Worm (Caenorhabditis elegans) whole organism, young adult: ENCODE measurements around the gene cat-1.

Experiments used
- B0261.1 ChIP-seq: sonication (generic microtip); optimal IDR thresholded peaks from 2 replicates; lab custom pipeline; 2016; ENCODE audit warnings: mild to moderate bottlenecking, missing genetic modification characterization, moderate library complexity, missing compliant biosample characterization
- C06A6.2 ChIP-seq: fragments of 200-800 bp; sonication (Bioruptor generic); conservative IDR thresholded peaks from 2 replicates; pipeline ENCODE4 v1.3.6; 2022; ENCODE audit warnings: missing genetic modification characterization, missing compliant biosample characterization
- F10E7.11 ChIP-seq: sonication (generic microtip); optimal IDR thresholded peaks from 2 replicates; lab custom pipeline; 2017; ENCODE audit warnings: mild to moderate bottlenecking, missing genetic modification characterization, moderate library complexity, missing compliant biosample characterization
- F33H1.4 ChIP-seq: fragments of 200-800 bp; sonication (Bioruptor generic); IDR thresholded peaks from 2 replicates; pipeline ENCODE4 v1.3.6; 2022; ENCODE audit warnings: missing genetic modification reagents, missing genetic modification characterization, missing compliant biosample characterization
- F57A8.1 ChIP-seq: fragments of 200-800 bp; sonication (Bioruptor generic); optimal IDR thresholded peaks from 2 replicates; lab custom pipeline; 2018; ENCODE audit warnings: mild to moderate bottlenecking, missing genetic modification characterization, moderate library complexity, missing compliant biosample characterization
- K11D2.4 ChIP-seq: fragments of 200-800 bp; sonication (Bioruptor generic); IDR thresholded peaks from 2 replicates; pipeline ENCODE4 v1.3.6; 2022; ENCODE audit warnings: missing genetic modification reagents, missing genetic modification characterization, missing compliant biosample characterization
- K12H6.12 ChIP-seq: fragments of 200-800 bp; sonication (Bioruptor generic); optimal IDR thresholded peaks from 2 replicates; lab custom pipeline; 2018; ENCODE audit warnings: mild to moderate bottlenecking, missing genetic modification characterization, missing compliant biosample characterization
- T26A5.8 ChIP-seq: sonication (generic microtip); optimal IDR thresholded peaks from 2 replicates; lab custom pipeline; 2016; ENCODE audit warnings: missing genetic modification characterization, missing compliant biosample characterization
- Y53F4B.3 ChIP-seq: fragments of 200-800 bp; sonication (Bioruptor generic); IDR thresholded peaks from 2 replicates; pipeline ENCODE4 v1.3.6; 2022; ENCODE audit warnings: missing genetic modification reagents, missing genetic modification characterization, missing compliant biosample characterization
- ZK185.1 ChIP-seq: sonication (generic microtip); optimal IDR thresholded peaks from 2 replicates; lab custom pipeline; 2016; ENCODE audit warnings: mild to moderate bottlenecking, missing genetic modification characterization, missing compliant biosample characterization; ENCODE audit not compliant: poor library complexity, severe bottlenecking
- aptf-2 ChIP-seq: fragments of 200-800 bp; sonication (Bioruptor generic); conservative IDR thresholded peaks from 2 replicates; pipeline ENCODE4 v1.3.6; 2022; ENCODE audit warnings: missing genetic modification reagents, missing genetic modification characterization, missing compliant biosample characterization
- athp-1 ChIP-seq: sonication (generic microtip); optimal IDR thresholded peaks from 2 replicates; lab custom pipeline; 2017; ENCODE audit warnings: mild to moderate bottlenecking, missing genetic modification characterization, missing compliant biosample characterization
- attf-6 ChIP-seq: fragments of 200-800 bp; sonication (Bioruptor generic); IDR thresholded peaks from 2 replicates; pipeline ENCODE4 v1.3.6; 2022; ENCODE audit warnings: missing genetic modification reagents, missing genetic modification characterization, missing compliant biosample characterization
- ccch-3 ChIP-seq: fragments of 200-800 bp; sonication (Bioruptor generic); optimal IDR thresholded peaks from 2 replicates; lab custom pipeline; 2018; ENCODE audit warnings: mild to moderate bottlenecking, missing genetic modification characterization, missing compliant biosample characterization
- cebp-1 ChIP-seq, 2 experiments: fragments of 200-800 bp in 1 of 2; sonication (Bioruptor generic) in 1 of 2; sonication (generic microtip) in 1 of 2; IDR thresholded peaks in 1 of 2; optimal IDR thresholded peaks in 1 of 2; 2 replicates each; pipeline versions ENCODE4 v1.3.6 to Lab custom; 2017 to 2022; ENCODE audit warnings: missing compliant biosample characterization in 2 of 2, missing genetic modification characterization in 2 of 2, mild to moderate bottlenecking in 1 of 2, missing genetic modification reagents in 1 of 2, moderate library complexity in 1 of 2
- ceh-27 ChIP-seq: fragments of 200-800 bp; sonication (Bioruptor generic); optimal IDR thresholded peaks from 2 replicates; lab custom pipeline; 2018; ENCODE audit warnings: mild to moderate bottlenecking, missing genetic modification characterization, moderate library complexity, missing compliant biosample characterization
- ceh-40 ChIP-seq: fragments of 200-800 bp; sonication (Bioruptor generic); IDR thresholded peaks from 2 replicates; pipeline ENCODE4 v1.3.6; 2022; ENCODE audit warnings: missing genetic modification characterization, missing compliant biosample characterization
- ceh-58 ChIP-seq: fragments of 200-800 bp; sonication (Bioruptor generic); IDR thresholded peaks from 2 replicates; pipeline ENCODE4 v1.3.6; 2022; ENCODE audit warnings: missing genetic modification characterization, missing compliant biosample characterization
- ceh-91 ChIP-seq: fragments of 200-800 bp; sonication (Bioruptor generic); IDR thresholded peaks from 2 replicates; pipeline ENCODE4 v1.3.6; 2022; ENCODE audit warnings: missing genetic modification reagents, missing genetic modification characterization, missing compliant biosample characterization
- chd-7 ChIP-seq: sonication (generic microtip); optimal IDR thresholded peaks from 2 replicates; lab custom pipeline; 2016; ENCODE audit warnings: mild to moderate bottlenecking, missing genetic modification characterization, moderate library complexity, missing compliant biosample characterization
- dox-1 ChIP-seq: fragments of 200-800 bp; sonication (Bioruptor generic); IDR thresholded peaks from 2 replicates; pipeline ENCODE4 v1.3.6; 2022; ENCODE audit warnings: missing genetic modification reagents, missing genetic modification characterization, missing compliant biosample characterization
- dpl-1 ChIP-seq: fragments of 150-350 bp; optimal IDR thresholded peaks from 2 replicates; lab custom pipeline; 2014; ENCODE audit warnings: missing biosample characterization, missing genetic modification reagents, missing genetic modification characterization
- egl-18 ChIP-seq: fragments of 200-800 bp; sonication (Bioruptor generic); IDR thresholded peaks from 2 replicates; pipeline ENCODE4 v1.3.6; 2022; ENCODE audit warnings: missing genetic modification reagents, missing genetic modification characterization, missing compliant biosample characterization
- ekl-4 ChIP-seq: fragments of 200-800 bp; sonication (Bioruptor generic); IDR thresholded peaks from 2 replicates; pipeline ENCODE4 v1.3.6; 2022; ENCODE audit warnings: missing genetic modification reagents, missing genetic modification characterization, missing compliant biosample characterization
- hlh-12 ChIP-seq: sonication (generic microtip); optimal IDR thresholded peaks from 2 replicates; lab custom pipeline; 2016; ENCODE audit warnings: missing genetic modification characterization, missing compliant biosample characterization
- hsf-1 ChIP-seq: fragments of 200-800 bp; sonication (Bioruptor generic); IDR thresholded peaks from 2 replicates; pipeline ENCODE4 v1.3.6; 2022; ENCODE audit warnings: missing genetic modification reagents, missing genetic modification characterization, missing compliant biosample characterization
- lin-26 ChIP-seq: fragments of 200-800 bp; sonication (Bioruptor generic); IDR thresholded peaks from 2 replicates; pipeline ENCODE4 v1.3.6; 2022; ENCODE audit warnings: missing genetic modification reagents, missing genetic modification characterization, missing compliant biosample characterization
- lin-35 ChIP-seq, 3 experiments: fragments of 150-350 bp in 2 of 3; sonication (generic microtip) in 1 of 3; optimal IDR thresholded peaks; 2 replicates each; lab custom pipeline; 2014 to 2018; ENCODE audit warnings: missing biosample characterization in 3 of 3, missing genetic modification characterization in 3 of 3, missing genetic modification reagents in 3 of 3
- lin-40 ChIP-seq: sonication (generic microtip); optimal IDR thresholded peaks from 2 replicates; lab custom pipeline; 2016; ENCODE audit warnings: missing genetic modification characterization, mild to moderate bottlenecking, missing compliant biosample characterization, missing genotype, missing genetic modification reagents
- madf-6 ChIP-seq: fragments of 200-800 bp; sonication (Bioruptor generic); IDR thresholded peaks from 2 replicates; pipeline ENCODE4 v1.3.6; 2022; ENCODE audit warnings: missing genetic modification reagents, missing genetic modification characterization, missing compliant biosample characterization
- madf-8 ChIP-seq: fragments of 200-800 bp; sonication (Bioruptor generic); conservative IDR thresholded peaks from 2 replicates; pipeline ENCODE4 v1.3.6; 2022; ENCODE audit warnings: missing genetic modification reagents, missing genetic modification characterization, missing compliant biosample characterization
- mxl-1 ChIP-seq: sonication (generic microtip); optimal IDR thresholded peaks from 2 replicates; lab custom pipeline; 2016; ENCODE audit warnings: missing genetic modification characterization, missing compliant biosample characterization
- nfya-1 ChIP-seq: sonication (generic microtip); optimal IDR thresholded peaks from 2 replicates; lab custom pipeline; 2017; ENCODE audit warnings: antibody characterized with exemption, missing compliant biosample characterization, missing genetic modification characterization, borderline replicate concordance; ENCODE audit not compliant: insufficient read depth
- nhr-27 ChIP-seq: fragments of 200-800 bp; sonication (Bioruptor generic); optimal IDR thresholded peaks from 2 replicates; lab custom pipeline; 2018; ENCODE audit warnings: mild to moderate bottlenecking, missing genetic modification characterization, moderate library complexity, missing compliant biosample characterization
- nhr-90 ChIP-seq: sonication (generic microtip); optimal IDR thresholded peaks from 2 replicates; lab custom pipeline; 2016; ENCODE audit warnings: missing genotype, mild to moderate bottlenecking, missing genetic modification characterization, missing compliant biosample characterization
- pbrm-1 ChIP-seq: fragments of 200-800 bp; sonication (Bioruptor generic); IDR thresholded peaks from 2 replicates; pipeline ENCODE4 v1.3.6; 2022; ENCODE audit warnings: missing genetic modification reagents, missing genetic modification characterization, missing compliant biosample characterization
- pha-4 ChIP-seq: fragments of 150-350 bp; sonication (generic microtip); optimal IDR thresholded peaks from 2 replicates; lab custom pipeline; 2014; ENCODE audit warnings: missing biosample characterization, missing genetic modification reagents, missing genetic modification characterization
- sea-2 ChIP-seq: fragments of 200-800 bp; sonication (Bioruptor generic); IDR thresholded peaks from 2 replicates; pipeline ENCODE4 v1.3.6; 2022; ENCODE audit warnings: missing genetic modification characterization, missing compliant biosample characterization
- snpc-1.1 ChIP-seq: sonication (generic microtip); optimal IDR thresholded peaks from 2 replicates; lab custom pipeline; 2017; ENCODE audit warnings: missing genetic modification characterization, mild to moderate bottlenecking, missing compliant biosample characterization, antibody characterized with exemption, moderate library complexity, missing genotype, missing genetic modification reagents; ENCODE audit not compliant: insufficient read depth
- snpc-1.3 ChIP-seq: sonication (generic microtip); optimal IDR thresholded peaks from 2 replicates; lab custom pipeline; 2017; ENCODE audit warnings: missing genetic modification characterization, mild to moderate bottlenecking, missing compliant biosample characterization, antibody characterized with exemption, moderate library complexity, missing genotype, missing genetic modification reagents; ENCODE audit not compliant: insufficient read depth
- snpc-4 ChIP-seq, 5 experiments: fragments of 150-350 bp in 1 of 5; sonication (generic microtip) in 4 of 5; optimal IDR thresholded peaks; 2 replicates each; lab custom pipeline; 2014 to 2018; ENCODE audit warnings: missing genetic modification characterization in 5 of 5, missing biosample characterization in 3 of 5, antibody characterized with exemption in 2 of 5, mild to moderate bottlenecking in 2 of 5, missing compliant biosample characterization in 2 of 5, missing genotype in 2 of 5, moderate library complexity in 2 of 5, missing genetic modification reagents in 1 of 5
- sptf-2 ChIP-seq: fragments of 200-800 bp; sonication (Bioruptor generic); optimal IDR thresholded peaks from 2 replicates; lab custom pipeline; 2018; ENCODE audit warnings: mild to moderate bottlenecking, missing genetic modification characterization, missing compliant biosample characterization
- tbp1 ChIP-seq: fragments of 200-800 bp; sonication (Bioruptor generic); optimal IDR thresholded peaks from 2 replicates; lab custom pipeline; 2018; ENCODE audit warnings: mild to moderate bottlenecking, missing genetic modification characterization, missing compliant biosample characterization
- ztf-26 ChIP-seq: sonication (generic microtip); optimal IDR thresholded peaks from 2 replicates; lab custom pipeline; 2017; ENCODE audit warnings: missing genetic modification characterization, missing compliant biosample characterization
- ztf-28 ChIP-seq: fragments of 200-800 bp; sonication (Bioruptor generic); IDR thresholded peaks from 2 replicates; pipeline ENCODE4 v1.3.6; 2022; ENCODE audit warnings: missing genetic modification reagents, missing genetic modification characterization, missing compliant biosample characterization
- ztf-3 ChIP-seq: fragments of 200-800 bp; sonication (Bioruptor generic); optimal IDR thresholded peaks from 2 replicates; lab custom pipeline; 2018; ENCODE audit warnings: mild to moderate bottlenecking, missing genetic modification characterization, missing compliant biosample characterization
- ztf-6 ChIP-seq: fragments of 200-800 bp; sonication (Bioruptor generic); IDR thresholded peaks from 2 replicates; pipeline ENCODE4 v1.3.6; 2022; ENCODE audit warnings: missing genetic modification reagents, missing genetic modification characterization, missing compliant biosample characterization

cat-1 gene

ce11 chrX:5713479-5713878, 2.9 kb upstream of the cat-1 start (continued):
- no peak for TF ChIP-seq ceh-91
- no peak for TF ChIP-seq cebp-1 (GFP tag; IDR thresholded peaks at IDR 0.05; lab: Robert Waterston, UW)
- TF ChIP-seq cebp-1 (tag; optimal IDR thresholded peaks at IDR 0.05; lab: Kevin White, UChicago), result peak; percentile 40
- TF ChIP-seq ceh-58 (GFP tag; lab: Robert Waterston, UW), result 0 out of 2 replicates have a peak, but pooled peaks have one; percentile 67
- TF ChIP-seq dox-1 (GFP tag; lab: Robert Waterston, UW), result peak; percentile 77
- peak; percentile 30; the same call in 1 of the 2 replicates for TF ChIP-seq ekl-4
- peak; percentile 12 for TF ChIP-seq lin-40 (tag; lab: Kevin White, UChicago)
- TF ChIP-seq sptf-2 (GFP tag; lab: Kevin White, UChicago), result peak; percentile 93
- no peak for TF ChIP-seq aptf-2
- TF ChIP-seq pha-4, result no peak
- TF ChIP-seq ceh-27 (GFP tag; lab: Kevin White, UChicago), result no peak
- no peak for TF ChIP-seq dpl-1 (GFP tag; lab: Kevin White, UChicago)
- TF ChIP-seq snpc-1.1 (tag; lab: Kevin White, UChicago), result peak; percentile 79
- peak; percentile 73 for TF ChIP-seq ZK185.1
- TF ChIP-seq lin-26 (GFP tag; lab: Robert Waterston, UW), result peak; percentile 97
- TF ChIP-seq Y53F4B.3 (GFP tag; lab: Robert Waterston, UW), result peak; percentile 54; the same call in 1 of the 2 replicates
- TF ChIP-seq K12H6.12 (tag; lab: Kevin White, UChicago), result no peak
- peak; percentile 78; the same call in 1 of the 2 replicates for TF ChIP-seq attf-6 (GFP tag; lab: Robert Waterston, UW)
- TF ChIP-seq T26A5.8, result peak; percentile 65
- peak; percentile 18 for TF ChIP-seq hlh-12 (tag; lab: Kevin White, UChicago)
- TF ChIP-seq K11D2.4 (GFP tag; lab: Robert Waterston, UW), result no peak
- peak; percentile 79 for TF ChIP-seq B0261.1 (tag; lab: Kevin White, UChicago)
- TF ChIP-seq nhr-27 (tag; lab: Kevin White, UChicago), result peak; percentile 36
- TF ChIP-seq tbp1 (GFP tag; lab: Kevin White, UChicago), result peak; percentile 89
- TF ChIP-seq C06A6.2, result no peak
- peak; percentile 84 for TF ChIP-seq ceh-40 (GFP tag; lab: Robert Waterston, UW)
- no peak for TF ChIP-seq F10E7.11 (tag; lab: Kevin White, UChicago)
- TF ChIP-seq ztf-28, result no peak
- TF ChIP-seq F33H1.4 (GFP tag; lab: Robert Waterston, UW), result no peak
- TF ChIP-seq egl-18 (GFP tag; lab: Robert Waterston, UW), result no peak
- TF ChIP-seq pbrm-1, result peak; percentile 92
- peak; percentile 96 for TF ChIP-seq mxl-1 (tag; lab: Kevin White, UChicago)
- TF ChIP-seq snpc-4 (GFP tag; optimal IDR thresholded peaks at IDR 0.05; lab: Kevin White, UChicago), result peak; percentile 81
- peak in 3 of 4 experiments; percentile 59 to 77 (median 76) for TF ChIP-seq snpc-4 (tag; optimal IDR thresholded peaks at IDR 0.05; lab: Kevin White, UChicago)
- peak; percentile 83 for TF ChIP-seq nhr-90 (tag; lab: Kevin White, UChicago)
- peak in 2 of 3 experiments; percentile 8 to 44 for TF ChIP-seq lin-35 (GFP tag; optimal IDR thresholded peaks at IDR 0.05; lab: Kevin White, UChicago)
- TF ChIP-seq snpc-1.3, result peak; percentile 92
- no peak for TF ChIP-seq ztf-6
- peak; percentile 91 for TF ChIP-seq F57A8.1
- no peak for TF ChIP-seq madf-8 (GFP tag; lab: Robert Waterston, UW)
- TF ChIP-seq athp-1 (tag; lab: Kevin White, UChicago), result peak; percentile 55
- no peak for TF ChIP-seq ccch-3 (GFP tag; lab: Kevin White, UChicago)
- TF ChIP-seq ztf-26, result no peak
- no peak for TF ChIP-seq ztf-3
- TF ChIP-seq hsf-1 (GFP tag; lab: Robert Waterston, UW), result no peak
- no peak for TF ChIP-seq nfya-1
- TF ChIP-seq chd-7 (tag; lab: Kevin White, UChicago), result peak; percentile 29
- no peak for TF ChIP-seq sea-2 (GFP tag; lab: Robert Waterston, UW)
- TF ChIP-seq madf-6 (GFP tag; lab: Robert Waterston, UW), result peak; percentile 39; the same call in 1 of the 2 replicates
